Worm (Caenorhabditis elegans): ENCODE data around the gene msp-51.

Gene msp-51

DNA sequence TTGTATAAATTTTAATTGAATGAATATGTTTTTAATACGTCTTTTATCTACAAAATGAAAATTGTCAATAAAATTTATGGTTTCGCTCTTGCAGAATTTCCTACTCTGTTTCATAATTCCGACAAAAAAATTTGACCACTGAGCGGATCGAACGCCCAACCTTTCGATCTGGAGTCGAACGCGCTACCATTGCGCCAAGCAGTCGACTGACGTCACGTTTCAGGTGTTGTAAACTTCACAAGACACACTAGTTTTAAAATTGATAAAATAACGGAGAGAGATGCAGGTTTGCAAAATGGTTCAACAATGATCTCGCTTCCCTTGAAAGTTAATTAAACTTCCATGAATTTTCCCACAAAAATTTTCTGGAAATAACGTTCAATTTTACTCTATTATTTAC is 49.0 kb upstream of the msp-51 start (continued):
- no peak for TF ChIP-seq rbr-2 (tag; optimal IDR thresholded peaks at IDR 0.05)
- no peak for TF ChIP-seq gei-8 (GFP tag; optimal IDR thresholded peaks at IDR 0.05)
- peak; percentile 64; the same call in 1 of the 2 replicates for TF ChIP-seq ceh-44 (GFP tag; IDR thresholded peaks at IDR 0.05)
- no peak for TF ChIP-seq zfp-3 (GFP tag; conservative IDR thresholded peaks at IDR 0.05)
- TF ChIP-seq aly-2 (tag; optimal IDR thresholded peaks at IDR 0.05): no peak
- TF ChIP-seq zag-1 (tag; optimal IDR thresholded peaks at IDR 0.05): no peak

DNA sequence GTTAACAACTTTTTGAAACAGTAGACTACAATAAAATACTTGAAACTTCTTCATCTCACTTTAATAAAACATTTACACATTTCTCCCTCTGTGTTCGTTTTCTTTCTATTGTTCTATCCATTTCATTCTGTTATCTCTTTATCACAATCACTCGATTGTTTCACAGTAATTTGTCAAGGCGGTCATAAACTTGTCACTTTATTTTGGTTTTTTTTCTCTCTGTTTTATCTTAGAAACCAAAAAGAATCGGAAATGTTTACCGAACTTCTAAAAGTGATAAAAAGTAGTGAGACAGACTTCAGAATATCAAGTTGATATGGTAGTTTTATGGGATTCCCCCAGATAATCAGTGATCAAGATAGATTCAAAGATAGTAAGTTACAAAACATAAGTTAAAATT is 44.1 kb upstream of the msp-51 start, which contains the start of gene Y4C6B.2:
TSS of gene Y4C6B.2 (plus strand) at position 320 of the 400 bp plus-strand sequence.
- TF ChIP-seq nhr-28 (tag; optimal IDR thresholded peaks at IDR 0.05) (peak; percentile 33), unc-62 (GFP tag; optimal IDR thresholded peaks at IDR 0.05 in 1 of 2) (peak in 1 of 2 experiments; percentile 13), unc-62 (tag; optimal IDR thresholded peaks at IDR 0.05) (no peak), dve-1 (tag; optimal IDR thresholded peaks at IDR 0.05; ENCODE audit: insufficient read depth) (peak; percentile 12), zip-2 (tag; optimal IDR thresholded peaks at IDR 0.05) (no peak)

DNA sequence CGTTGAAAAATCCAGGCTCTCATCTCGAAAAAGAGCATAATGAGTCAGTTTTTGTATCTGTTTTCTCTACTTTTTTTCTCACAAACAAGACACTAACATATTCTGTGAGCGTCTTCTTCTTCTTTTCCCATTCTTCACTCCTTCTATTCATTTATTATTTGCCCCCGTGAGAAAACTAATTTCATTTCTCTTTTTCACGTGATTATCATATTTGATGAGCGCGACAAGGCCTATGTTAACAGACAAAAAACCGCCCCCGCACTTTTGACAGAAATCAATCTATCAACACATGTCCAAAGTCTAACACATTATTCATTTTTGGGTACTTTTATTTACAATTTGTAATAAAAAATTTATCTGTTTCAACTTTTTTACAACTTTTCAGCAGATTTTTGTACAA is 42.5 kb upstream of the msp-51 start:
- TF ChIP-seq mdl-1 (tag; optimal IDR thresholded peaks at IDR 0.05) (peak in 1 of 2 experiments; percentile 18), zip-2 (tag; optimal IDR thresholded peaks at IDR 0.05) (no peak), aha-1 (tag) (peak; percentile 88), hlh-30 (tag; optimal IDR thresholded peaks at IDR 0.05; ENCODE audit: insufficient read depth) (peak; percentile 57)

DNA sequence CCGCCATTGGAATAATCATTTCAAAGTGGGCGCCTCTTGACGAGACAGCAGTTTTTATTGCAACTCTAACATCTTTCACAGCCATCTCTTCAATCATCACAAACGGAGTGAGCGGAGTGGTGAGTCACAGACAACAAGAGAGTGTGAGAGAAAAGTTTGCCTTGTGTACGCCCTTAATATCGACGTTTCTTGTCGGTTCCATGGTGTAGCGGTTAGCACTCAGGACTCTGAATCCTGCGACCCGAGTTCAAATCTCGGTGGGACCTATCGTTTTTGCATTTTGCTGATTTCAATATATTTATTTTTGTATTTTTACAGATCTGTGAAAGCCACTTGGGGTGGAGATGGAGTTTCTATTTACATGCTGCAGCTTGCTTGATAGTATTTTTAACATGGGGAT is 39.4 kb upstream of the msp-51 start:
- TF ChIP-seq ctbp-1 (GFP tag; IDR thresholded peaks at IDR 0.05): no peak
- TF ChIP-seq lim-7 (GFP tag; IDR thresholded peaks at IDR 0.05): no peak
- peak; percentile 6 to 34 for TF ChIP-seq daf-16 (GFP tag; optimal IDR thresholded peaks at IDR 0.05)
- TF ChIP-seq daf-16 (tag; optimal IDR thresholded peaks at IDR 0.05): peak; percentile 50
- TF ChIP-seq php-3 (GFP tag; IDR thresholded peaks at IDR 0.05): 0 out of 2 replicates have a peak, but pooled peaks have one; percentile 27
- TF ChIP-seq set-16 (GFP tag; IDR thresholded peaks at IDR 0.05): no peak
- TF ChIP-seq zag-1 (tag; optimal IDR thresholded peaks at IDR 0.05): no peak
- no peak for TF ChIP-seq nhr-11 (tag; optimal IDR thresholded peaks at IDR 0.05)
- no peak for TF ChIP-seq ZK546.5 (tag; optimal IDR thresholded peaks at IDR 0.05)
- peak; percentile 96 for TF ChIP-seq snpc-1.2 (GFP tag; IDR thresholded peaks at IDR 0.05)
- no peak for TF ChIP-seq dmd-8 (GFP tag; IDR thresholded peaks at IDR 0.05)
- TF ChIP-seq lin-38 (GFP tag; IDR thresholded peaks at IDR 0.05): peak; percentile 79
- TF ChIP-seq F44E2.7 (GFP tag; IDR thresholded peaks at IDR 0.05): no peak
- TF ChIP-seq aha-1 (tag): peak; percentile 12
- TF ChIP-seq mxl-2 (GFP tag; conservative IDR thresholded peaks at IDR 0.05): no peak
- no peak for TF ChIP-seq cey-2 (tag; optimal IDR thresholded peaks at IDR 0.05; ENCODE audit: borderline replicate concordance, insufficient read depth)
- TF ChIP-seq R02D3.7 (tag; optimal IDR thresholded peaks at IDR 0.05): no peak
- no peak for TF ChIP-seq daf-19 (GFP tag; conservative IDR thresholded peaks at IDR 0.05)
- TF ChIP-seq pha-4 (GFP tag; IDR thresholded peaks at IDR 0.05): peak; percentile 75; the same call in 1 of the 2 replicates
- TF ChIP-seq pha-4 (tag; optimal IDR thresholded peaks at IDR 0.05): no peak
- no peak for TF ChIP-seq ceh-32 (tag; optimal IDR thresholded peaks at IDR 0.05; ENCODE audit: poor library complexity)
- TF ChIP-seq nhr-42 (GFP tag; IDR thresholded peaks at IDR 0.05): no peak
- TF ChIP-seq zfp-2 (tag; optimal IDR thresholded peaks at IDR 0.05): no peak
- TF ChIP-seq nhr-10 (tag; optimal IDR thresholded peaks at IDR 0.05): no peak
- peak; percentile 19 for TF ChIP-seq F37D6.2 (tag; optimal IDR thresholded peaks at IDR 0.05)
- peak; percentile 34; the same call in 1 of the 2 replicates for TF ChIP-seq madf-9 (GFP tag; conservative IDR thresholded peaks at IDR 0.05)
- no peak for TF ChIP-seq unc-39 (tag; optimal IDR thresholded peaks at IDR 0.05)
- TF ChIP-seq zip-11 (GFP tag; IDR thresholded peaks at IDR 0.05): no peak
- TF ChIP-seq ceh-20 (GFP tag; IDR thresholded peaks at IDR 0.05): 0 out of 2 replicates have a peak, but pooled peaks have one; percentile 67
- peak; percentile 63; the same call in 1 of the 2 replicates for TF ChIP-seq arid-1 (GFP tag; conservative IDR thresholded peaks at IDR 0.05)
- peak; percentile 58 for TF ChIP-seq dmd-6 (GFP tag; IDR thresholded peaks at IDR 0.05)
- TF ChIP-seq lin-1 (GFP tag; IDR thresholded peaks at IDR 0.05): no peak
- peak; percentile 25 for TF ChIP-seq mxl-3 (GFP tag; optimal IDR thresholded peaks at IDR 0.05)
- TF ChIP-seq hif-1 (tag; optimal IDR thresholded peaks at IDR 0.05): peak in 1 of 2 experiments; percentile 34
